Worm (Caenorhabditis elegans) whole organism, early embryonic: ENCODE measurements around the gene nhr-14.

Experiments
- B0310.2 ChIP-seq: sonication (generic microtip); optimal IDR thresholded peaks from 2 replicates; lab custom pipeline; 2016; ENCODE audit warnings: mild to moderate bottlenecking, missing genetic modification characterization, missing compliant biosample characterization
- F13C5.2 ChIP-seq: sonication (generic microtip); optimal IDR thresholded peaks from 2 replicates; lab custom pipeline; 2017; ENCODE audit warnings: mild to moderate bottlenecking, missing genetic modification characterization, inconsistent platforms, missing compliant biosample characterization
- ama-1 ChIP-seq: fragments of 150-350 bp; optimal IDR thresholded peaks from 2 replicates; lab custom pipeline; 2014
- ceh-36 ChIP-seq: sonication (generic microtip); optimal IDR thresholded peaks from 2 replicates; lab custom pipeline; 2016; ENCODE audit warnings: missing genetic modification characterization, inconsistent platforms, missing compliant biosample characterization
- ets-7 ChIP-seq: sonication (generic microtip); optimal IDR thresholded peaks from 2 replicates; lab custom pipeline; 2016; ENCODE audit warnings: missing genotype, missing genetic modification characterization, missing compliant biosample characterization
- flt-1 ChIP-seq: fragments of 200-800 bp; sonication (Bioruptor generic); IDR thresholded peaks from 2 replicates; pipeline ENCODE4 v1.3.6; 2022; ENCODE audit warnings: missing genetic modification characterization, missing compliant biosample characterization
- hmg-4 ChIP-seq: fragments of 200-800 bp; sonication (Bioruptor generic); optimal IDR thresholded peaks from 2 replicates; lab custom pipeline; 2018; ENCODE audit warnings: mild to moderate bottlenecking, missing genetic modification characterization, missing compliant biosample characterization
- sea-1 ChIP-seq: fragments of 200-800 bp; sonication (Bioruptor generic); conservative IDR thresholded peaks from 2 replicates; pipeline ENCODE4 v1.3.6; 2022; ENCODE audit warnings: missing genetic modification characterization, missing compliant biosample characterization
- tbx-11 ChIP-seq: fragments of 200-800 bp; sonication (Bioruptor generic); IDR thresholded peaks from 2 replicates; pipeline ENCODE4 v1.3.6; 2022; ENCODE audit warnings: missing genetic modification characterization, missing compliant biosample characterization
- tra-4 ChIP-seq: sonication (generic microtip); optimal IDR thresholded peaks from 2 replicates; lab custom pipeline; 2017; ENCODE audit warnings: missing genetic modification characterization, missing compliant biosample characterization

DNA sequence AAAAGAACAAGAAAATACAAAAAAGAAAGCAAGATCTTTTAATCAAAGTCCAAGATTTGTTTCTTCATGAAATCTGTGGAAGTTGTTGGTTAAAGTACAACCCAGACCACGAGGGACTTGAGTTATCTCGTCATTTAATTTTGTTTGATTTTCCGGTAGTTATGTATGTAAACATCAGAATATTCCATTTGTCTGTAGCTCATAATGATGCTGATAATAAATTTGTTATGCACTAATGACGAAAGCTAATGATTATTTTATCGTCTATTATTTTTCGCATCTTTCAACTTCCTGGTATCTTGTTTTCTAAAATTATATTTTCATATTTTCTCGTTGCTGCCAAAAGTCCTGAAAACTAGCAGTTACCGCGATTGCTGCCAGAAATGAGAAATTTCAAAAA, 47.0 kb upstream of the nhr-14 start:
- TF ChIP-seq B0310.2 (tag; lab: Kevin White, UChicago) (no peak), ama-1 (lab: Kevin White, UChicago) (no peak), ceh-36 (no peak), hmg-4 (GFP tag; lab: Kevin White, UChicago) (no peak), sea-1 (GFP tag; lab: Robert Waterston, UW) (no peak), tra-4 (tag; lab: Kevin White, UChicago) (no peak), F13C5.2 (tag; lab: Kevin White, UChicago) (no peak), ets-7 (tag; lab: Kevin White, UChicago) (no peak), flt-1 (GFP tag; lab: Robert Waterston, UW) (no peak), tbx-11 (GFP tag; lab: Robert Waterston, UW) (no peak)
